Worm (Caenorhabditis elegans): ENCODE data around the gene T19B10.2.

DNA sequence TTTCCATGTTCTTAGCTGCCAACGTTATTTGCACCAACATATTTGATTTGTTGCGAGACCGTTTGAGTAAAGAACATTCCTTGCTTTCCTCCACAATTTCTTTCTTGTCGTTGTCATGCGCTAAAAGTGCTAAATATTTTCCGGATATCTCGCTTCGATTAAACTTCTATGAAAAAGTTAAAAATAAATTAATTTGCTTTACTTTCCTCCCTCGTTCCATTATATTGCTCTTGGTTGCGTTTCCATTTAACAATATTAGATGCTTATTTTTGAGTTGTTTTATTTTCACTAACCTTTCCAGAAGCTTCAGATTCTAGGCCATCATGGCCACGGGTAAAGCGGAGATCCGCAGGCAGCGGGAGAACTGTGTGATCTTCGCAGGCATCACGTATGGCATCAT lies 20.5 kb downstream of the T19B10.2 start, which contains the start of gene pgap-1:
- no peak for TF ChIP-seq nhr-90 (tag; optimal IDR thresholded peaks at IDR 0.05; ENCODE audit: poor library complexity)
- no peak for TF ChIP-seq elt-3 (tag; optimal IDR thresholded peaks at IDR 0.05)
- no peak for TF ChIP-seq nhr-28 (tag; optimal IDR thresholded peaks at IDR 0.05)
- TF ChIP-seq ceh-90 (tag; optimal IDR thresholded peaks at IDR 0.05), result no peak

All from whole organism, L1 larva.